Worm (Caenorhabditis elegans): ENCODE results near the gene emb-8.

emb-8 gene

DNA sequence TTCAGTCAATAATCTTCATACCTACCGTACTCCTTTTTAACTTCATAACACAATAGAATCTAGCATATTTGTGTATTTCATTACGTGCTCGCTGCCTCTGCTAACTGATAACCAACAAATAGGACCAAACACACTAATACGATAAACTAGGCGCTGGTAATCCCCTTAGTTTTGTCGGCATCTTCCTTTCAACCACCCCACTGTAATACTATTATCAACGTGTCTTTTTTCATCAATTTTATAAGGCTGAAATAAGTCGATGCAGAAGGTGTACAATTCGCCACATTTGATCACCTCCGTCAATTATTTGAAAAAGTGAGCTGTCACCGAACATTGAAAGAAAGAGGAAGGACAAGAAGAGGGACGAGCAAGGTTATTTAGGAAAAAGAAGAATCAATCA, 52.0 kb downstream of the emb-8 start:
- TF ChIP-seq nhr-6 (tag; optimal IDR thresholded peaks at IDR 0.05) (no peak), gmeb-1 (tag; optimal IDR thresholded peaks at IDR 0.05) (no peak), crh-2 (tag; optimal IDR thresholded peaks at IDR 0.05) (no peak), unc-62 (GFP tag; optimal IDR thresholded peaks at IDR 0.05) (no peak), zag-1 (tag; optimal IDR thresholded peaks at IDR 0.05) (no peak), blmp-1 (tag; optimal IDR thresholded peaks at IDR 0.05; ENCODE audit: insufficient read depth) (no peak)

DNA sequence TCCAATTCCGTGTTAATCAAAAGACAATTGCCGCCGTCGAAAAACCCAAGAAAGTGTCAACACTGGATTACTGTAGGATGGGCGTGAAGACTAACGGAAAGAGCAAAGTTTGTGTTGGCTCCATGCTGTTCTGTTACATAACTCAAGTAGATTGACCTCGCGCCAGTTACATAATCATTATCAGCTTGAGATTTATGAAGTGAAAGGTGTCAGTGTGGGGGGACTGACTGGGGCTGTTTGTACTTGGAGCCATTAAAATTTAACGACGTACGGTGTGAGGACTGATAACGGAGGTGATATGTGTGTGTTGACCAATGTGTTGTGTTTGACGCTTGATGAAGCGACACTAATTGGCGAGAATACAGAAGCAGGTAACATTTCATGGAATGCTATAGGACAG, 52.7 kb downstream of the emb-8 start:
- TF ChIP-seq alr-1 (tag; optimal IDR thresholded peaks at IDR 0.05), result no peak
- TF ChIP-seq fos-1 (tag; optimal IDR thresholded peaks at IDR 0.05), result peak; percentile 52
- TF ChIP-seq crh-2 (tag; optimal IDR thresholded peaks at IDR 0.05), result peak; percentile 5
